Fruit fly (Drosophila melanogaster): ENCODE data around the gene Seipin.

Gene Seipin

dm6 chrX:2589446-2590038 is 30.1 kb upstream of the Seipin start:
- TF ChIP-seq Hnf4 (GFP tag; optimal IDR thresholded peaks at IDR 0.05) (peak; percentile 95), dl (GFP tag; optimal IDR thresholded peaks at IDR 0.05; ENCODE audit: insufficient read depth in 1 of 2, partially characterized antibody in 2 of 2) (no peak), CG9705 (GFP tag; optimal IDR thresholded peaks at IDR 0.05) (peak; percentile 36), N (GFP tag; optimal IDR thresholded peaks at IDR 0.05) (no peak), foxo (GFP tag; optimal IDR thresholded peaks at IDR 0.05) (peak; percentile 83 to 98), CG32264 (GFP tag; optimal IDR thresholded peaks at IDR 0.05) (peak; percentile 90), psq (GFP tag; optimal IDR thresholded peaks at IDR 0.05) (peak; percentile 89), GATAd (GFP tag; optimal IDR thresholded peaks at IDR 0.05) (peak; percentile 72), Dif (GFP tag; optimal IDR thresholded peaks at IDR 0.05; ENCODE audit: partially characterized antibody) (no peak), Jra (GFP tag; optimal IDR thresholded peaks at IDR 0.05) (peak; percentile 84), HLH106 (tag; optimal IDR thresholded peaks at IDR 0.05) (peak; percentile 94), Vsx2 (GFP tag; optimal IDR thresholded peaks at IDR 0.05; ENCODE audit: partially characterized antibody) (no peak), jim (GFP tag; optimal IDR thresholded peaks at IDR 0.05) (peak; percentile 42), woc (GFP tag; optimal IDR thresholded peaks at IDR 0.05) (peak; percentile 85), dsf (GFP tag; optimal IDR thresholded peaks at IDR 0.05; ENCODE audit: borderline replicate concordance) (peak; percentile 64), Mio (GFP tag; optimal IDR thresholded peaks at IDR 0.05) (peak; percentile 84), Sp1 (GFP tag; optimal IDR thresholded peaks at IDR 0.05) (peak; percentile 88), sage (GFP tag; optimal IDR thresholded peaks at IDR 0.05) (peak; percentile 90), CrebA (GFP tag; optimal IDR thresholded peaks at IDR 0.05; ENCODE audit: borderline replicate concordance) (no peak), lola (GFP tag; optimal IDR thresholded peaks at IDR 0.05) (no peak), Hr83 (GFP tag; optimal IDR thresholded peaks at IDR 0.05; ENCODE audit: poor library complexity, severe bottlenecking) (peak; percentile 93), tai (GFP tag; optimal IDR thresholded peaks at IDR 0.05) (no peak), h (GFP tag; optimal IDR thresholded peaks at IDR 0.05) (peak; percentile 96), brk (GFP tag; optimal IDR thresholded peaks at IDR 0.05) (no peak), ey (GFP tag; optimal IDR thresholded peaks at IDR 0.05) (peak; percentile 97), dmrt93B (GFP tag; optimal IDR thresholded peaks at IDR 0.05) (peak; percentile 93), br (GFP tag; optimal IDR thresholded peaks at IDR 0.05) (peak; percentile 96), rgr (GFP tag; optimal IDR thresholded peaks at IDR 0.05) (peak; percentile 97), sv (GFP tag; optimal IDR thresholded peaks at IDR 0.05) (peak; percentile 89), fru (GFP tag; optimal IDR thresholded peaks at IDR 0.05) (peak; percentile 96), Rel (GFP tag; optimal IDR thresholded peaks at IDR 0.05) (peak; percentile 55), Rel (tag; optimal IDR thresholded peaks at IDR 0.05) (peak; percentile 40), OdsH (GFP tag; optimal IDR thresholded peaks at IDR 0.05) (peak; percentile 95)

dm6 chrX:2590607-2591006 is 29.0 kb upstream of the Seipin start:
- TF ChIP-seq Dfd (GFP tag; optimal IDR thresholded peaks at IDR 0.05) (no peak), woc (GFP tag; optimal IDR thresholded peaks at IDR 0.05) (no peak), N (GFP tag; optimal IDR thresholded peaks at IDR 0.05) (no peak), dl (GFP tag; optimal IDR thresholded peaks at IDR 0.05; ENCODE audit: insufficient read depth in 1 of 2, partially characterized antibody in 2 of 2) (no peak), psq (GFP tag; optimal IDR thresholded peaks at IDR 0.05) (no peak), brk (GFP tag; optimal IDR thresholded peaks at IDR 0.05) (no peak), HLH106 (tag; optimal IDR thresholded peaks at IDR 0.05) (no peak)

dm6 chrX:2591315-2591999 is 28.1 kb upstream of the Seipin start:
- TF ChIP-seq brk (GFP tag; optimal IDR thresholded peaks at IDR 0.05): no peak
- peak; percentile 46 for TF ChIP-seq h (GFP tag; optimal IDR thresholded peaks at IDR 0.05)
- TF ChIP-seq N (GFP tag; optimal IDR thresholded peaks at IDR 0.05): no peak
- TF ChIP-seq dmrt93B (GFP tag; optimal IDR thresholded peaks at IDR 0.05): peak; percentile 34
- no peak for TF ChIP-seq Abd-B (GFP tag; optimal IDR thresholded peaks at IDR 0.05)
- peak in 1 of 2 experiments; percentile 64 for TF ChIP-seq foxo (GFP tag; optimal IDR thresholded peaks at IDR 0.05)
- no peak for TF ChIP-seq dl (GFP tag; optimal IDR thresholded peaks at IDR 0.05; ENCODE audit: insufficient read depth in 1 of 2, partially characterized antibody in 2 of 2)
- TF ChIP-seq pan (optimal IDR thresholded peaks at IDR 0.05): no peak
- TF ChIP-seq Myc (optimal IDR thresholded peaks at IDR 0.05): no peak
- no peak for TF ChIP-seq Hnf4 (GFP tag; optimal IDR thresholded peaks at IDR 0.05)
- peak; percentile 43 for TF ChIP-seq br (GFP tag; optimal IDR thresholded peaks at IDR 0.05)
- TF ChIP-seq psq (GFP tag; optimal IDR thresholded peaks at IDR 0.05): peak; percentile 29
- TF ChIP-seq Rel (GFP tag; optimal IDR thresholded peaks at IDR 0.05): no peak
- TF ChIP-seq Rel (tag; optimal IDR thresholded peaks at IDR 0.05): peak; percentile 75
- TF ChIP-seq Sp1 (GFP tag; optimal IDR thresholded peaks at IDR 0.05): peak; percentile 56
- TF ChIP-seq rgr (GFP tag; optimal IDR thresholded peaks at IDR 0.05): peak; percentile 46
- peak; percentile 67 for TF ChIP-seq fru (GFP tag; optimal IDR thresholded peaks at IDR 0.05)
- TF ChIP-seq HLH106 (tag; optimal IDR thresholded peaks at IDR 0.05): peak; percentile 44
- peak; percentile 60 for TF ChIP-seq ey (GFP tag; optimal IDR thresholded peaks at IDR 0.05)
- TF ChIP-seq Jra (GFP tag; optimal IDR thresholded peaks at IDR 0.05): peak; percentile 21
- peak; percentile 11 for TF ChIP-seq OdsH (GFP tag; optimal IDR thresholded peaks at IDR 0.05)
- TF ChIP-seq jim (GFP tag; optimal IDR thresholded peaks at IDR 0.05): no peak
